Fruit fly (Drosophila melanogaster): Measurements from ENCODE around the gene Cyp305a1.

The Cyp305a1 gene

dm6 chr3L:19846960-19847359 is 33.8 kb upstream of the Cyp305a1 start (continued):
- TF ChIP-seq NC2β (GFP tag; optimal IDR thresholded peaks at IDR 0.05) (no peak), CG18599 (GFP tag; optimal IDR thresholded peaks at IDR 0.05) (peak; percentile 55), Aef1 (GFP tag; IDR thresholded peaks at IDR 0.05) (no peak), HLH4C (GFP tag; IDR thresholded peaks at IDR 0.05; ENCODE audit: partially characterized antibody) (no peak), CG2129 (GFP tag; IDR thresholded peaks at IDR 0.05; ENCODE audit: partially characterized antibody) (no peak), CG12744 (GFP tag; optimal IDR thresholded peaks at IDR 0.05) (no peak), CG15696 (tag; optimal IDR thresholded peaks at IDR 0.05) (no peak), toy (GFP tag; IDR thresholded peaks at IDR 0.05) (no peak), pho (GFP tag; optimal IDR thresholded peaks at IDR 0.05) (no peak), GATAe (GFP tag; conservative IDR thresholded peaks at IDR 0.05) (no peak), al (GFP tag; IDR thresholded peaks at IDR 0.05) (no peak), ato (GFP tag; IDR thresholded peaks at IDR 0.05; ENCODE audit: partially characterized antibody) (no peak), CG8944 (GFP tag; optimal IDR thresholded peaks at IDR 0.05) (no peak), yki (optimal IDR thresholded peaks at IDR 0.05) (no peak), Rfx (GFP tag; IDR thresholded peaks at IDR 0.05) (no peak), nerfin-1 (tag; optimal IDR thresholded peaks at IDR 0.05) (no peak), CG1647 (GFP tag; optimal IDR thresholded peaks at IDR 0.05) (no peak), btn (GFP tag; optimal IDR thresholded peaks at IDR 0.05) (no peak), so (GFP tag; IDR thresholded peaks at IDR 0.05) (no peak), gt (GFP tag; IDR thresholded peaks at IDR 0.05) (no peak), z (GFP tag; IDR thresholded peaks at IDR 0.05) (no peak), Hsf (GFP tag; optimal IDR thresholded peaks at IDR 0.05) (no peak), Poxn (GFP tag; IDR thresholded peaks at IDR 0.05) (no peak), emc (GFP tag; optimal IDR thresholded peaks at IDR 0.05) (no peak), CG10267 (tag; optimal IDR thresholded peaks at IDR 0.05) (no peak), CG10321 (GFP tag; IDR thresholded peaks at IDR 0.05) (no peak), CG2199 (GFP tag; IDR thresholded peaks at IDR 0.05) (no peak), pfk (GFP tag; optimal IDR thresholded peaks at IDR 0.05) (no peak), CG15479 (GFP tag; optimal IDR thresholded peaks at IDR 0.05) (no peak), CG6683 (GFP tag; optimal IDR thresholded peaks at IDR 0.05) (no peak), CG13287 (GFP tag; IDR thresholded peaks at IDR 0.05; ENCODE audit: partially characterized antibody) (no peak), dimm (GFP tag; IDR thresholded peaks at IDR 0.05) (no peak), gsb (GFP tag; IDR thresholded peaks at IDR 0.05) (no peak), CG7963 (GFP tag; IDR thresholded peaks at IDR 0.05; ENCODE audit: partially characterized antibody) (no peak), NK7.1 (GFP tag; optimal IDR thresholded peaks at IDR 0.05) (peak; percentile 34), CG11560 (tag; IDR thresholded peaks at IDR 0.05) (no peak), CG15011 (GFP tag; optimal IDR thresholded peaks at IDR 0.05) (no peak), CG10431 (GFP tag; optimal IDR thresholded peaks at IDR 0.05) (no peak), MBD-R2 (GFP tag; IDR thresholded peaks at IDR 0.05) (no peak), CG18262 (tag; optimal IDR thresholded peaks at IDR 0.05) (no peak), CG1832 (GFP tag; optimal IDR thresholded peaks at IDR 0.05) (no peak), ro (GFP tag; IDR thresholded peaks at IDR 0.05) (no peak), CG2120 (GFP tag; optimal IDR thresholded peaks at IDR 0.05) (no peak), zf30C (GFP tag; optimal IDR thresholded peaks at IDR 0.05) (no peak), CG34376 (GFP tag; optimal IDR thresholded peaks at IDR 0.05) (no peak), CG3726 (GFP tag; IDR thresholded peaks at IDR 0.05) (no peak), Ets65A (GFP tag) (no peak), CG7928 (GFP tag; optimal IDR thresholded peaks at IDR 0.05) (no peak), HmgD (GFP tag; optimal IDR thresholded peaks at IDR 0.05) (no peak), YL-1 (GFP tag; optimal IDR thresholded peaks at IDR 0.05) (no peak), lmd (GFP tag; IDR thresholded peaks at IDR 0.05) (no peak), ssp (GFP tag; IDR thresholded peaks at IDR 0.05) (no peak), Rx (GFP tag; IDR thresholded peaks at IDR 0.05) (no peak)
